Worm (Caenorhabditis elegans) whole organism, midembryonic: ENCODE data around the gene cyn-8.

Source experiments
- flt-1 ChIP-seq: fragments of 200-800 bp; sonication (Bioruptor generic); IDR thresholded peaks from 2 replicates; pipeline ENCODE4 v1.3.6; 2022; ENCODE audit warnings: missing genetic modification characterization, missing compliant biosample characterization
- klf-2 ChIP-seq: fragments of 200-800 bp; sonication (Bioruptor generic); conservative IDR thresholded peaks from 2 replicates; pipeline ENCODE4 v1.3.6; 2022; ENCODE audit warnings: missing genetic modification reagents, missing genetic modification characterization, missing compliant biosample characterization
- med-1 ChIP-seq: sonication (generic microtip); optimal IDR thresholded peaks from 2 replicates; lab custom pipeline; 2017; ENCODE audit warnings: missing genetic modification characterization, mild to moderate bottlenecking, missing compliant biosample characterization, antibody characterized with exemption, missing genetic modification reagents; ENCODE audit not compliant: insufficient read depth
- tab-1 ChIP-seq: fragments of 200-800 bp; sonication (Bioruptor generic); IDR thresholded peaks from 2 replicates; pipeline ENCODE4 v1.3.6; 2022; ENCODE audit warnings: missing genetic modification characterization, missing compliant biosample characterization
- ztf-23 ChIP-seq: fragments of 200-800 bp; sonication (Bioruptor generic); IDR thresholded peaks from 2 replicates; pipeline ENCODE4 v1.3.6; 2022; ENCODE audit warnings: missing genetic modification reagents, missing genetic modification characterization, missing compliant biosample characterization
- ztf-29 ChIP-seq: fragments of 200-800 bp; sonication (Bioruptor generic); IDR thresholded peaks from 2 replicates; pipeline ENCODE4 v1.3.6; 2022; ENCODE audit warnings: missing genetic modification reagents, missing genetic modification characterization, missing compliant biosample characterization

- TF ChIP-seq flt-1 (GFP tag; lab: Robert Waterston, UW) (no peak), klf-2 (GFP tag; lab: Robert Waterston, UW) (no peak), med-1 (GFP tag; lab: Kevin White, UChicago) (no peak), ztf-23 (GFP tag; lab: Robert Waterston, UW) (no peak), tab-1 (GFP tag; lab: Robert Waterston, UW) (no peak), ztf-29 (GFP tag; lab: Robert Waterston, UW) (no peak)
Observed at ce11 chrX:8869112-8869675, 41.9 kb upstream of the cyn-8 start, which contains the start of the genes ubc-22 and ubc-21.
